Worm (Caenorhabditis elegans): ENCODE data around the gene mdt-30.

- TF ChIP-seq nhr-23 (tag; optimal IDR thresholded peaks at IDR 0.05) (no peak), nhr-6 (tag; optimal IDR thresholded peaks at IDR 0.05) (no peak), alr-1 (tag; optimal IDR thresholded peaks at IDR 0.05) (no peak), nhr-11 (tag; optimal IDR thresholded peaks at IDR 0.05) (no peak), elt-3 (tag; optimal IDR thresholded peaks at IDR 0.05) (no peak), F13H6.1 (tag; optimal IDR thresholded peaks at IDR 0.05) (no peak), ama-1 (optimal IDR thresholded peaks at IDR 0.05) (no peak)
Observed at ce11 chrIII:8044717-8045116, 16.9 kb upstream of the mdt-30 start, which contains the start of gene spcs-3.
